Worm (Caenorhabditis elegans): Measurements from ENCODE around the gene C31C9.9.

DNA sequence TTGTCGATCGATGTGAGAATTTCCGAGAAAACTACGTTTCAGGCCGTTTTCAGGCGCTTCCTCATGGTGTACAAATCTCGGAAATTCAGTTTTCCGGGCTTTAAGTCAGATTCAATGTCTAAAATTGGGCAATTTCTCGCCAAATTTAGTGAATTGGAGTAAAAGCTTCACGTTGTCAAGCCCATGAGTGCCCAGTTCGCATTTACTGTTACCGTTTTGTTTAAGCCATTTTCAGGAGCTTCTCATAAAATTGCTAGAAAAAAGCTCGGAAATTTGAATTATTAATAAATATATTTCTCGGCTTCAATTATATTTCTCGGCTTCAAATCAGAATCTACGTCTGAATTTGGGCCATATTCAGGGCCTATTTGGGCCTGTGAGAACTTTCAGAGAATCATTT, 23.1 kb downstream of the C31C9.9 start:
- no peak for TF ChIP-seq dao-5 (tag; optimal IDR thresholded peaks at IDR 0.05)
- no peak for TF ChIP-seq him-1 (tag; optimal IDR thresholded peaks at IDR 0.05)
- TF ChIP-seq W03F9.2 (tag; optimal IDR thresholded peaks at IDR 0.05): no peak
